Fruit fly (Drosophila melanogaster) whole organism, pupa: ENCODE data around the gene Hydr2.
A peak's percentile ranks its signal among the peaks of the same experiment; 100 is the strongest.

ENCODE experiments used
- CG13204 ChIP-seq: fragments of 200-800 bp; sonication (Bioruptor generic); optimal IDR thresholded peaks from 2 replicates; lab custom pipeline; 2018; ENCODE audit warnings: missing biosample characterization, mild to moderate bottlenecking, missing genetic modification characterization, moderate library complexity
- CG4496 ChIP-seq: fragments of 200-800 bp; sonication (Bioruptor generic); IDR thresholded peaks from 3 replicates; pipeline ENCODE4 v1.3.6; 2022; ENCODE audit warnings: missing biosample characterization, missing genetic modification characterization
- CG8159 ChIP-seq: fragments of 200-800 bp; sonication (Bioruptor generic); optimal IDR thresholded peaks from 3 replicates; lab custom pipeline; 2018; ENCODE audit warnings: missing biosample characterization, mild to moderate bottlenecking, missing genetic modification characterization, moderate library complexity

DNA sequence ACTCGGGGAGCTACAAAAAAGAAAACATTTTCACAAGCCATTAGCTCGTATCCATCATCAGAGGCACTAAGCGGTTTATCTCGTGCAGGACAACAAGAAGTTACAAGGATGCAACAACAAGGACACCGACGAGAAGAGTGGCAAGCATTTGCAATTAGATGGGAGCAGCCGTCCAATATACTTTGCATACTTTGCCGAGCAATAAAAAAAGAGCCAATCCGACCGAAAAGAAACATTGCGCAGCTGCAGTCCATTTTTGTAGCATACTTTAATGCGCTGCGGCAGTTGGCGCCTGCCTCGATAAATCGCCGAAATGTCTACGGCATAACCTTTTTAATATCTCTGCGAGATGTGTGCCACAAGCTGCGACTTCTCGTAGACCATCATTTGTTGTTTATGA lies 31.8 kb upstream of the Hydr2 start:
- TF ChIP-seq CG4496 (peak; percentile 25; the same call in 1 of the 3 replicates), CG8159 (tag; lab: Kevin White, UChicago) (no peak), CG13204 (GFP tag; lab: Kevin White, UChicago) (no peak)
